Fruit fly (Drosophila melanogaster): ENCODE measurements around the gene Bx42.

DNA sequence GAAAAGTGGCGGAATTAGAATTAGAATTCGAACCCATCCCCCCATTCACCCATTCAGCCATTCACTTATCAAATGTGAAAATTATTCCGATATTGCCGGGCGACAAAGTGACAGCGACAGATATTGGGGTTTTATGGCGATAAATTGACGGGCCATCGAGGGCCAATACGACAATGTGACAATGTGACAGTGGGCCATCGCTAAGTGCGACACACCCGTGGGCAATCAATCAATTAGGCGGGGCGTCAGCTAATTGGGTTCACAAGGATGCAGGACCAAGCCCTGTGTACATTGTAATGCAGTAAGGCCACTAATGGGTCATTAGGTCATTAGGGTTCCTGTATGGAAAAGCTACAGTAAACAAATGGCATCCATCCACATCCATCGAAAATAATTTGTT lies 32.4 kb downstream of the Bx42 start:
- TF ChIP-seq Pif1B (GFP tag; optimal IDR thresholded peaks at IDR 0.05) (no peak), CG8301 (tag; optimal IDR thresholded peaks at IDR 0.05) (no peak), CG8159 (tag; optimal IDR thresholded peaks at IDR 0.05) (no peak), gl (tag; optimal IDR thresholded peaks at IDR 0.05) (no peak), D1 (tag; optimal IDR thresholded peaks at IDR 0.05) (no peak), EcR (GFP tag; optimal IDR thresholded peaks at IDR 0.05) (no peak), CG32121 (GFP tag; IDR thresholded peaks at IDR 0.05) (no peak)

Measured in whole organism, pupa.